Worm (Caenorhabditis elegans) whole organism, young adult: ENCODE data around the gene F44D12.10.

Experiments
- B0261.1 ChIP-seq: sonication (generic microtip); optimal IDR thresholded peaks from 2 replicates; lab custom pipeline; 2016; ENCODE audit warnings: mild to moderate bottlenecking, missing genetic modification characterization, moderate library complexity, missing compliant biosample characterization
- B0336.3 ChIP-seq: fragments of 200-800 bp; sonication (Bioruptor generic); IDR thresholded peaks from 2 replicates; pipeline ENCODE4 v1.3.6; 2022; ENCODE audit warnings: missing genetic modification characterization, missing compliant biosample characterization
- C06A6.2 ChIP-seq: fragments of 200-800 bp; sonication (Bioruptor generic); conservative IDR thresholded peaks from 2 replicates; pipeline ENCODE4 v1.3.6; 2022; ENCODE audit warnings: missing genetic modification characterization, missing compliant biosample characterization
- D2030.7 ChIP-seq: fragments of 200-800 bp; sonication (Bioruptor generic); IDR thresholded peaks from 2 replicates; pipeline ENCODE4 v1.3.6; 2022; ENCODE audit warnings: missing genetic modification reagents, missing genetic modification characterization, missing compliant biosample characterization
- F22D6.2 ChIP-seq: sonication (generic microtip); optimal IDR thresholded peaks from 2 replicates; lab custom pipeline; 2016; ENCODE audit warnings: mild to moderate bottlenecking, missing genetic modification characterization, missing compliant biosample characterization
- F33H1.4 ChIP-seq: fragments of 200-800 bp; sonication (Bioruptor generic); IDR thresholded peaks from 2 replicates; pipeline ENCODE4 v1.3.6; 2022; ENCODE audit warnings: missing genetic modification reagents, missing genetic modification characterization, missing compliant biosample characterization
- K11D2.4 ChIP-seq: fragments of 200-800 bp; sonication (Bioruptor generic); IDR thresholded peaks from 2 replicates; pipeline ENCODE4 v1.3.6; 2022; ENCODE audit warnings: missing genetic modification reagents, missing genetic modification characterization, missing compliant biosample characterization
- K12H6.12 ChIP-seq: fragments of 200-800 bp; sonication (Bioruptor generic); optimal IDR thresholded peaks from 2 replicates; lab custom pipeline; 2018; ENCODE audit warnings: mild to moderate bottlenecking, missing genetic modification characterization, missing compliant biosample characterization
- T26A5.8 ChIP-seq: sonication (generic microtip); optimal IDR thresholded peaks from 2 replicates; lab custom pipeline; 2016; ENCODE audit warnings: missing genetic modification characterization, missing compliant biosample characterization
- Y79H2A.3 ChIP-seq: fragments of 200-800 bp; sonication (Bioruptor generic); conservative IDR thresholded peaks from 2 replicates; pipeline ENCODE4 v1.3.6; 2022; ENCODE audit warnings: missing genetic modification reagents, missing genetic modification characterization, missing compliant biosample characterization
- Y95B8A.8 ChIP-seq: fragments of 200-800 bp; sonication (Bioruptor generic); IDR thresholded peaks from 2 replicates; pipeline ENCODE4 v1.3.6; 2022; ENCODE audit warnings: missing genetic modification reagents, missing genetic modification characterization, missing compliant biosample characterization
- ama-1 ChIP-seq, 3 experiments: fragments of 150-350 bp in 1 of 3; sonication (generic microtip) in 2 of 3; optimal IDR thresholded peaks; 2 replicates each; lab custom pipeline; 2014 to 2018; ENCODE audit warnings: missing biosample characterization in 2 of 3, missing genetic modification characterization in 2 of 3, missing genetic modification reagents in 2 of 3
- aptf-3 ChIP-seq: fragments of 200-800 bp; sonication (Bioruptor generic); IDR thresholded peaks from 2 replicates; pipeline ENCODE4 v1.3.6; 2022; ENCODE audit warnings: missing genetic modification characterization, missing compliant biosample characterization
- attf-3 ChIP-seq: fragments of 200-800 bp; sonication (Bioruptor generic); conservative IDR thresholded peaks from 2 replicates; pipeline ENCODE4 v1.3.6; 2022; ENCODE audit warnings: missing genetic modification reagents, missing genetic modification characterization, missing compliant biosample characterization
- attf-6 ChIP-seq: fragments of 200-800 bp; sonication (Bioruptor generic); IDR thresholded peaks from 2 replicates; pipeline ENCODE4 v1.3.6; 2022; ENCODE audit warnings: missing genetic modification reagents, missing genetic modification characterization, missing compliant biosample characterization
- bed-2 ChIP-seq: fragments of 200-800 bp; sonication (Bioruptor generic); IDR thresholded peaks from 2 replicates; pipeline ENCODE4 v1.3.6; 2022; ENCODE audit warnings: missing genetic modification reagents, missing genetic modification characterization, missing compliant biosample characterization
- cebp-2 ChIP-seq: fragments of 200-800 bp; sonication (Bioruptor generic); IDR thresholded peaks from 2 replicates; pipeline ENCODE4 v1.3.6; 2022; ENCODE audit warnings: missing genetic modification characterization, missing compliant biosample characterization
- ceh-91 ChIP-seq: fragments of 200-800 bp; sonication (Bioruptor generic); IDR thresholded peaks from 2 replicates; pipeline ENCODE4 v1.3.6; 2022; ENCODE audit warnings: missing genetic modification reagents, missing genetic modification characterization, missing compliant biosample characterization
- die-1 ChIP-seq: sonication (generic microtip); optimal IDR thresholded peaks from 2 replicates; lab custom pipeline; 2016; ENCODE audit warnings: missing genotype, mild to moderate bottlenecking, missing genetic modification characterization, missing compliant biosample characterization
- dox-1 ChIP-seq: fragments of 200-800 bp; sonication (Bioruptor generic); IDR thresholded peaks from 2 replicates; pipeline ENCODE4 v1.3.6; 2022; ENCODE audit warnings: missing genetic modification reagents, missing genetic modification characterization, missing compliant biosample characterization
- dpff-1 ChIP-seq: sonication (generic microtip); optimal IDR thresholded peaks from 2 replicates; lab custom pipeline; 2017; ENCODE audit warnings: mild to moderate bottlenecking, missing genetic modification characterization, missing compliant biosample characterization
- egl-44 ChIP-seq: fragments of 200-800 bp; sonication (Bioruptor generic); IDR thresholded peaks from 2 replicates; pipeline ENCODE4 v1.3.6; 2022; ENCODE audit warnings: missing genetic modification reagents, missing genetic modification characterization, missing compliant biosample characterization
- egrh-3 ChIP-seq: fragments of 200-800 bp; sonication (Bioruptor generic); IDR thresholded peaks from 2 replicates; pipeline ENCODE4 v1.3.6; 2022; ENCODE audit warnings: missing genetic modification reagents, missing genetic modification characterization, missing compliant biosample characterization
- fkh-3 ChIP-seq: sonication (generic microtip); optimal IDR thresholded peaks from 2 replicates; lab custom pipeline; 2016; ENCODE audit warnings: mild to moderate bottlenecking, missing genetic modification characterization, missing compliant biosample characterization
- hmg-1.2 ChIP-seq: fragments of 200-800 bp; sonication (Bioruptor generic); IDR thresholded peaks from 2 replicates; pipeline ENCODE4 v1.3.6; 2022; ENCODE audit warnings: missing genetic modification reagents, missing genetic modification characterization, missing compliant biosample characterization
- hmg-20 ChIP-seq: fragments of 200-800 bp; sonication (Bioruptor generic); IDR thresholded peaks from 2 replicates; pipeline ENCODE4 v1.3.6; 2022; ENCODE audit warnings: missing genetic modification reagents, missing genetic modification characterization, missing compliant biosample characterization
- let-526 ChIP-seq: fragments of 200-800 bp; sonication (Bioruptor generic); IDR thresholded peaks from 2 replicates; pipeline ENCODE4 v1.3.6; 2022; ENCODE audit warnings: missing genetic modification reagents, missing genetic modification characterization, missing compliant biosample characterization
- lin-35 ChIP-seq, 3 experiments: fragments of 150-350 bp in 2 of 3; sonication (generic microtip) in 1 of 3; optimal IDR thresholded peaks; 2 replicates each; lab custom pipeline; 2014 to 2018; ENCODE audit warnings: missing biosample characterization in 3 of 3, missing genetic modification characterization in 3 of 3, missing genetic modification reagents in 3 of 3
- lin-54 ChIP-seq: fragments of 200-800 bp; sonication (Bioruptor generic); optimal IDR thresholded peaks from 2 replicates; lab custom pipeline; 2018; ENCODE audit warnings: mild to moderate bottlenecking, missing genetic modification characterization, missing compliant biosample characterization
- lir-1 ChIP-seq: fragments of 200-800 bp; sonication (Bioruptor generic); conservative IDR thresholded peaks from 2 replicates; pipeline ENCODE4 v1.3.6; 2022; ENCODE audit warnings: missing genetic modification reagents, missing genetic modification characterization, missing compliant biosample characterization
- mcd-1 ChIP-seq: fragments of 200-800 bp; sonication (Bioruptor generic); IDR thresholded peaks from 2 replicates; pipeline ENCODE4 v1.3.6; 2022; ENCODE audit warnings: missing genetic modification reagents, missing genetic modification characterization, missing compliant biosample characterization
- mel-28 ChIP-seq: sonication (generic microtip); optimal IDR thresholded peaks from 2 replicates; lab custom pipeline; 2016; ENCODE audit warnings: borderline replicate concordance, mild to moderate bottlenecking, missing genetic modification characterization, missing compliant biosample characterization
- mes-4 ChIP-seq: sonication (generic microtip); optimal IDR thresholded peaks from 2 replicates; lab custom pipeline; 2016; ENCODE audit warnings: missing genotype, missing genetic modification characterization, missing compliant biosample characterization
- mxl-1 ChIP-seq: sonication (generic microtip); optimal IDR thresholded peaks from 2 replicates; lab custom pipeline; 2016; ENCODE audit warnings: missing genetic modification characterization, missing compliant biosample characterization
- nfya-1 ChIP-seq: sonication (generic microtip); optimal IDR thresholded peaks from 2 replicates; lab custom pipeline; 2017; ENCODE audit warnings: antibody characterized with exemption, missing compliant biosample characterization, missing genetic modification characterization, borderline replicate concordance; ENCODE audit not compliant: insufficient read depth
- nfya-2 ChIP-seq: fragments of 200-800 bp; sonication (Bioruptor generic); IDR thresholded peaks from 2 replicates; pipeline ENCODE4 v1.3.6; 2022; ENCODE audit warnings: missing genetic modification reagents, missing genetic modification characterization, missing compliant biosample characterization
- nhr-120 ChIP-seq: fragments of 200-800 bp; sonication (Bioruptor generic); IDR thresholded peaks from 2 replicates; pipeline ENCODE4 v1.3.6; 2022; ENCODE audit warnings: missing genetic modification characterization, missing compliant biosample characterization
- pbrm-1 ChIP-seq: fragments of 200-800 bp; sonication (Bioruptor generic); IDR thresholded peaks from 2 replicates; pipeline ENCODE4 v1.3.6; 2022; ENCODE audit warnings: missing genetic modification reagents, missing genetic modification characterization, missing compliant biosample characterization
- rec-8 ChIP-seq, 2 experiments: sonication (generic microtip); optimal IDR thresholded peaks; 2 replicates each; lab custom pipeline; 2016; ENCODE audit warnings: mild to moderate bottlenecking in 2 of 2, missing genetic modification characterization in 2 of 2, missing genetic modification reagents in 2 of 2, missing genotype in 2 of 2, missing biosample characterization in 1 of 2, missing compliant biosample characterization in 1 of 2, moderate library complexity in 1 of 2
- sea-2 ChIP-seq: fragments of 200-800 bp; sonication (Bioruptor generic); IDR thresholded peaks from 2 replicates; pipeline ENCODE4 v1.3.6; 2022; ENCODE audit warnings: missing genetic modification characterization, missing compliant biosample characterization
- snpc-1.1 ChIP-seq: sonication (generic microtip); optimal IDR thresholded peaks from 2 replicates; lab custom pipeline; 2017; ENCODE audit warnings: missing genetic modification characterization, mild to moderate bottlenecking, missing compliant biosample characterization, antibody characterized with exemption, moderate library complexity, missing genotype, missing genetic modification reagents; ENCODE audit not compliant: insufficient read depth
- snpc-3.4 ChIP-seq: sonication (generic microtip); optimal IDR thresholded peaks from 2 replicates; lab custom pipeline; 2017; ENCODE audit warnings: missing genetic modification characterization, mild to moderate bottlenecking, missing compliant biosample characterization, antibody characterized with exemption, moderate library complexity, missing genotype, missing genetic modification reagents
- somi-1 ChIP-seq: fragments of 200-800 bp; sonication (Bioruptor generic); optimal IDR thresholded peaks from 2 replicates; lab custom pipeline; 2018; ENCODE audit warnings: mild to moderate bottlenecking, missing genetic modification characterization, missing compliant biosample characterization
- tlf-1 ChIP-seq: fragments of 200-800 bp; sonication (Bioruptor generic); optimal IDR thresholded peaks from 2 replicates; lab custom pipeline; 2018; ENCODE audit warnings: mild to moderate bottlenecking, missing genetic modification characterization, missing compliant biosample characterization
- unc-130 ChIP-seq: sonication (generic microtip); optimal IDR thresholded peaks from 2 replicates; lab custom pipeline; 2016; ENCODE audit warnings: missing genetic modification reagents, missing genetic modification characterization, missing compliant biosample characterization
- zfh-2 ChIP-seq: fragments of 200-800 bp; sonication (Bioruptor generic); conservative IDR thresholded peaks from 2 replicates; pipeline ENCODE4 v1.3.6; 2022; ENCODE audit warnings: missing genetic modification reagents, missing genetic modification characterization, missing compliant biosample characterization
- ztf-18 ChIP-seq: sonication (generic microtip); optimal IDR thresholded peaks from 2 replicates; lab custom pipeline; 2016; ENCODE audit warnings: missing genotype, mild to moderate bottlenecking, missing genetic modification characterization, missing compliant biosample characterization
- ztf-6 ChIP-seq: fragments of 200-800 bp; sonication (Bioruptor generic); IDR thresholded peaks from 2 replicates; pipeline ENCODE4 v1.3.6; 2022; ENCODE audit warnings: missing genetic modification reagents, missing genetic modification characterization, missing compliant biosample characterization

Gene F44D12.10

DNA sequence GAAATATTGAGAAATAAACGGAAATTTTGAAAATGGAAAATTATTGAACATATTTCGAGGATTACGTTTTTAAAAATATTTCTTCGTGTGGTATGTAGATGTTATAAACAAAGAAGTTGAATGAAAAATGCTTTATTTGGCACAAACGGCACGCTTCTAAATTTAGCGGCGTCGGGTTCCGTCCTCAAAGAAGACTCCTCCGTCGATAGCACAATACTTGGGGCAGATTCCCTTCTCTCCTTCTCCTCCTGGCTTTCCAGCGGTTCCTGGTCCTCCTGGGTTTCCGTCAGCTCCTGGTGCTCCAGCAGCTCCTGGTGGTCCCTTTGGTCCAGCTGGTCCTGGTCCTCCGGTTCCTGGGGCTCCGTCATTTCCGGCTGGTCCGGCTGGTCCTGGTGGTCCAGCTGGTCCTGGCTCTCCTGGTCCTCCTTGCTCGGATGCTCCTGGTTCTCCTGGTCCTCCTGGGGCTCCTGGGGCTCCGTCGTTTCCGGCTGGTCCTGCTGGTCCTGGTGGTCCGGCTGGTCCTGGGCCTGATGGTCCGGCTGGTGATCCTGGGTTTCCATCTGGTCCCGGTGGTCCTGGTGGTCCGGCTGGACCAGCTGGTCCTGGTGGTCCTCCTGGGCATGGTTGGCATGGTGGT, 47.6 kb upstream of the F44D12.10 start, which contains the start of gene W01B6.8:
Gene W01B6.8, minus strand, starts transcription at position 51 of the 637 bp plus-strand sequence.
- no peak for TF ChIP-seq snpc-3.4 (tag; lab: Kevin White, UChicago)
- TF ChIP-seq ztf-18 (tag; lab: Kevin White, UChicago) = no peak
- no peak for TF ChIP-seq nfya-1 (tag; lab: Kevin White, UChicago)
- no peak for TF ChIP-seq Y95B8A.8 (GFP tag; lab: Robert Waterston, UW)
- no peak for TF ChIP-seq F33H1.4
- TF ChIP-seq egl-44 (GFP tag; lab: Robert Waterston, UW) = no peak
- peak; percentile 99 for TF ChIP-seq egrh-3 (GFP tag; lab: Robert Waterston, UW)
- TF ChIP-seq snpc-1.1 (tag; lab: Kevin White, UChicago) = no peak
- TF ChIP-seq somi-1 = no peak
- TF ChIP-seq bed-2 (GFP tag; lab: Robert Waterston, UW) = no peak
- no peak for TF ChIP-seq T26A5.8 (tag; lab: Kevin White, UChicago)
- TF ChIP-seq K12H6.12 (tag; lab: Kevin White, UChicago) = no peak
- TF ChIP-seq zfh-2 = peak; percentile 95
- TF ChIP-seq let-526 (GFP tag; lab: Robert Waterston, UW) = no peak
- TF ChIP-seq K11D2.4 (GFP tag; lab: Robert Waterston, UW) = no peak
- no peak for TF ChIP-seq mes-4 (tag; lab: Kevin White, UChicago)
- no peak for TF ChIP-seq D2030.7 (GFP tag; lab: Robert Waterston, UW)
- no peak for TF ChIP-seq ama-1 (optimal IDR thresholded peaks at IDR 0.05; lab: Kevin White, UChicago)
- no peak for TF ChIP-seq ama-1 (GFP tag; optimal IDR thresholded peaks at IDR 0.05; lab: Kevin White, UChicago)
- no peak for TF ChIP-seq mxl-1
- no peak for TF ChIP-seq rec-8 (tag; optimal IDR thresholded peaks at IDR 0.05; lab: Kevin White, UChicago)
- no peak for TF ChIP-seq ceh-91
- TF ChIP-seq tlf-1 (GFP tag; lab: Kevin White, UChicago) = no peak
- no peak for TF ChIP-seq B0261.1
- TF ChIP-seq mcd-1 (GFP tag; lab: Robert Waterston, UW) = peak; percentile 44; the same call in 1 of the 2 replicates
- no peak for TF ChIP-seq lin-35 (GFP tag; optimal IDR thresholded peaks at IDR 0.05; lab: Kevin White, UChicago)
- TF ChIP-seq dox-1 = peak; percentile 35; the same call in 1 of the 2 replicates
- TF ChIP-seq dpff-1 (tag; lab: Kevin White, UChicago) = no peak
- no peak for TF ChIP-seq C06A6.2 (GFP tag; lab: Robert Waterston, UW)
- TF ChIP-seq sea-2 = no peak
- no peak for TF ChIP-seq hmg-1.2 (GFP tag; lab: Robert Waterston, UW)
- TF ChIP-seq attf-6 (GFP tag; lab: Robert Waterston, UW) = no peak
- TF ChIP-seq pbrm-1 (GFP tag; lab: Robert Waterston, UW) = no peak
- TF ChIP-seq aptf-3 (GFP tag; lab: Robert Waterston, UW) = no peak
- no peak for TF ChIP-seq nfya-2 (GFP tag; lab: Robert Waterston, UW)
- no peak for TF ChIP-seq F22D6.2 (tag; lab: Kevin White, UChicago)
- TF ChIP-seq nhr-120 = no peak
- peak; percentile 10 for TF ChIP-seq fkh-3 (tag; lab: Kevin White, UChicago)
- no peak for TF ChIP-seq Y79H2A.3
- no peak for TF ChIP-seq mel-28
- no peak for TF ChIP-seq hmg-20 (GFP tag; lab: Robert Waterston, UW)
- TF ChIP-seq B0336.3 = no peak
- no peak for TF ChIP-seq lin-54 (GFP tag; lab: Kevin White, UChicago)
- TF ChIP-seq lir-1 (GFP tag; lab: Robert Waterston, UW) = 0 out of 2 replicates have a peak, but pooled peaks have one; percentile 7
- no peak for TF ChIP-seq attf-3 (GFP tag; lab: Robert Waterston, UW)
- TF ChIP-seq die-1 (tag; lab: Kevin White, UChicago) = no peak
- TF ChIP-seq ztf-6 (GFP tag; lab: Robert Waterston, UW) = no peak
- no peak for TF ChIP-seq cebp-2 (GFP tag; lab: Robert Waterston, UW)
- no peak for TF ChIP-seq unc-130
